Worm (Caenorhabditis elegans) whole organism, L4 larva: ENCODE data around the gene sdz-32.
A peak's percentile ranks its signal among the peaks of the same experiment; 100 is the strongest.

ENCODE experiments used
- D1046.2 ChIP-seq: fragments of 200-800 bp; sonication (Bioruptor generic); IDR thresholded peaks from 2 replicates; pipeline ENCODE4 v1.3.6; 2022; ENCODE audit warnings: missing genetic modification characterization, missing compliant biosample characterization
- F10B5.3 ChIP-seq: sonication (generic microtip); optimal IDR thresholded peaks from 2 replicates; lab custom pipeline; 2016; ENCODE audit warnings: mild to moderate bottlenecking, missing genetic modification characterization, missing compliant biosample characterization
- F26F4.8 ChIP-seq: fragments of 200-800 bp; sonication (Bioruptor generic); conservative IDR thresholded peaks from 2 replicates; pipeline ENCODE4 v1.3.6; 2022; ENCODE audit warnings: missing genetic modification characterization, missing compliant biosample characterization
- F37D6.2 ChIP-seq: sonication (generic microtip); optimal IDR thresholded peaks from 2 replicates; lab custom pipeline; 2016; ENCODE audit warnings: mild to moderate bottlenecking, missing genetic modification characterization, missing compliant biosample characterization
- T20F7.1 ChIP-seq: fragments of 200-800 bp; sonication (Bioruptor generic); optimal IDR thresholded peaks from 2 replicates; lab custom pipeline; 2018; ENCODE audit warnings: mild to moderate bottlenecking, missing genetic modification characterization, missing compliant biosample characterization
- T26A8.4 ChIP-seq: fragments of 200-800 bp; sonication (Bioruptor generic); IDR thresholded peaks from 2 replicates; pipeline ENCODE4 v1.3.6; 2022; ENCODE audit warnings: missing genetic modification characterization, missing compliant biosample characterization
- Y105C5A.15 ChIP-seq: fragments of 200-800 bp; sonication (Bioruptor generic); IDR thresholded peaks from 2 replicates; pipeline ENCODE4 v1.3.6; 2022; ENCODE audit warnings: missing genetic modification characterization, missing compliant biosample characterization
- Y75B8A.6 ChIP-seq: fragments of 200-800 bp; sonication (Bioruptor generic); IDR thresholded peaks from 2 replicates; pipeline ENCODE4 v1.3.6; 2022; ENCODE audit warnings: missing genetic modification reagents, missing genetic modification characterization, missing compliant biosample characterization
- ZK337.2 ChIP-seq: fragments of 200-800 bp; sonication (Bioruptor generic); IDR thresholded peaks from 2 replicates; pipeline ENCODE4 v1.3.6; 2022; ENCODE audit warnings: missing genetic modification reagents, missing genetic modification characterization, missing compliant biosample characterization
- aha-1 ChIP-seq: fragments of 150-350 bp; peaks from one replicate; lab custom pipeline; 2014; ENCODE audit warnings: missing biosample characterization, missing genetic modification characterization
- aly-2 ChIP-seq: sonication (generic microtip); optimal IDR thresholded peaks from 2 replicates; lab custom pipeline; 2018; ENCODE audit warnings: missing biosample characterization, missing genetic modification characterization
- ama-1 ChIP-seq: fragments of 150-350 bp; optimal IDR thresholded peaks from 2 replicates; lab custom pipeline; 2014; ENCODE audit warnings: inconsistent platforms, mixed read lengths
- arid-1 ChIP-seq: fragments of 200-800 bp; sonication (Bioruptor generic); conservative IDR thresholded peaks from 2 replicates; pipeline ENCODE4 v1.3.6; 2022; ENCODE audit warnings: missing genetic modification reagents, missing genetic modification characterization, missing compliant biosample characterization
- ceh-28 ChIP-seq: fragments of 150-350 bp; optimal IDR thresholded peaks from 2 replicates; lab custom pipeline; 2014; ENCODE audit warnings: missing biosample characterization, missing genetic modification reagents, missing genetic modification characterization
- ceh-62 ChIP-seq: sonication (generic microtip); optimal IDR thresholded peaks from 2 replicates; lab custom pipeline; 2017; ENCODE audit warnings: missing biosample characterization, missing genetic modification characterization
- ces-1 ChIP-seq: fragments of 150-350 bp; sonication (generic microtip); optimal IDR thresholded peaks from 4 replicates; lab custom pipeline; 2014; ENCODE audit warnings: missing biosample characterization, missing genetic modification reagents, missing genetic modification characterization
- ctbp-1 ChIP-seq: fragments of 200-800 bp; sonication (Bioruptor generic); IDR thresholded peaks from 2 replicates; pipeline ENCODE4 v1.3.6; 2022; ENCODE audit warnings: missing genetic modification reagents, missing genetic modification characterization, missing compliant biosample characterization
- daf-16 ChIP-seq, 3 experiments: sonication (generic microtip); optimal IDR thresholded peaks; 2 replicates each; lab custom pipeline; 2016 to 2017; ENCODE audit warnings: missing genetic modification characterization in 3 of 3, missing genetic modification reagents in 3 of 3, mild to moderate bottlenecking in 2 of 3, missing compliant biosample characterization in 2 of 3, missing biosample characterization in 1 of 3, moderate library complexity in 1 of 3
- daf-8 ChIP-seq: fragments of 200-800 bp; sonication (Bioruptor generic); IDR thresholded peaks from 2 replicates; pipeline ENCODE4 v1.3.6; 2022; ENCODE audit warnings: missing genetic modification characterization, missing compliant biosample characterization
- egl-27 ChIP-seq: sonication (generic microtip); optimal IDR thresholded peaks from 3 replicates; lab custom pipeline; 2017; ENCODE audit warnings: missing biosample characterization, missing genetic modification reagents, missing genetic modification characterization
- egl-43 ChIP-seq: fragments of 200-800 bp; sonication (Bioruptor generic); IDR thresholded peaks from 2 replicates; pipeline ENCODE4 v1.3.6; 2022; ENCODE audit warnings: missing genetic modification reagents, missing genetic modification characterization, missing compliant biosample characterization
- fkh-10 ChIP-seq: fragments of 150-350 bp; optimal IDR thresholded peaks from 2 replicates; lab custom pipeline; 2014; ENCODE audit warnings: missing biosample characterization, missing genetic modification reagents, missing genetic modification characterization
- gei-8 ChIP-seq: fragments of 200-800 bp; sonication (Bioruptor generic); optimal IDR thresholded peaks from 2 replicates; lab custom pipeline; 2018; ENCODE audit warnings: mild to moderate bottlenecking, missing genetic modification characterization, missing compliant biosample characterization
- hif-1 ChIP-seq, 2 experiments: sonication (generic microtip); optimal IDR thresholded peaks; 2 replicates each; lab custom pipeline; 2016 to 2017; ENCODE audit warnings: missing compliant biosample characterization in 2 of 2, missing genetic modification characterization in 2 of 2, missing genetic modification reagents in 2 of 2, missing genotype in 2 of 2, mild to moderate bottlenecking in 1 of 2
- lin-13 ChIP-seq: fragments of 150-350 bp; optimal IDR thresholded peaks from 2 replicates; lab custom pipeline; 2014; ENCODE audit warnings: missing biosample characterization, missing genetic modification reagents, missing genetic modification characterization
- lin-15B ChIP-seq: fragments of 150-350 bp; sonication (generic microtip); optimal IDR thresholded peaks from 3 replicates; lab custom pipeline; 2014; ENCODE audit warnings: missing biosample characterization, missing genetic modification characterization
- lin-29 ChIP-seq: fragments of 200-800 bp; sonication (Bioruptor generic); IDR thresholded peaks from 2 replicates; pipeline ENCODE4 v1.3.6; 2022; ENCODE audit warnings: missing genetic modification reagents, missing genetic modification characterization, missing compliant biosample characterization
- lin-38 ChIP-seq: fragments of 200-800 bp; sonication (Bioruptor generic); IDR thresholded peaks from 2 replicates; pipeline ENCODE4 v1.3.6; 2022; ENCODE audit warnings: missing genetic modification reagents, missing genetic modification characterization, missing compliant biosample characterization
- madf-5 ChIP-seq, 2 experiments: fragments of 200-800 bp; sonication (Bioruptor generic); IDR thresholded peaks; 2 replicates each; pipeline ENCODE4 v1.3.6; 2022; ENCODE audit warnings: missing compliant biosample characterization in 2 of 2, missing genetic modification characterization in 2 of 2
- madf-9 ChIP-seq: fragments of 200-800 bp; sonication (Bioruptor generic); conservative IDR thresholded peaks from 2 replicates; pipeline ENCODE4 v1.3.6; 2022; ENCODE audit warnings: missing genetic modification reagents, missing genetic modification characterization, missing compliant biosample characterization
- mdt-29 ChIP-seq: fragments of 200-800 bp; sonication (Bioruptor generic); IDR thresholded peaks from 2 replicates; pipeline ENCODE4 v1.3.6; 2022; ENCODE audit warnings: missing genetic modification reagents, missing genetic modification characterization, missing compliant biosample characterization
- mxl-2 ChIP-seq: fragments of 200-800 bp; sonication (Bioruptor generic); conservative IDR thresholded peaks from 2 replicates; pipeline ENCODE4 v1.3.6; 2022; ENCODE audit warnings: missing genetic modification reagents, missing genetic modification characterization, missing compliant biosample characterization
- nhr-102 ChIP-seq: sonication (generic microtip); optimal IDR thresholded peaks from 2 replicates; lab custom pipeline; 2016; ENCODE audit warnings: mild to moderate bottlenecking, missing genetic modification characterization, moderate library complexity, missing compliant biosample characterization
- nhr-11 ChIP-seq: fragments of 150-350 bp; optimal IDR thresholded peaks from 2 replicates; lab custom pipeline; 2014; ENCODE audit warnings: missing biosample characterization, missing genetic modification characterization
- nhr-25 ChIP-seq: sonication (generic microtip); optimal IDR thresholded peaks from 2 replicates; lab custom pipeline; 2017; ENCODE audit warnings: missing genetic modification characterization, mild to moderate bottlenecking, missing compliant biosample characterization, antibody characterized with exemption, moderate library complexity, borderline replicate concordance; ENCODE audit not compliant: insufficient read depth
- nhr-28 ChIP-seq: fragments of 150-350 bp; optimal IDR thresholded peaks from 2 replicates; lab custom pipeline; 2014; ENCODE audit warnings: missing biosample characterization, missing genetic modification characterization
- nhr-41 ChIP-seq: fragments of 200-800 bp; sonication (Bioruptor generic); IDR thresholded peaks from 2 replicates; pipeline ENCODE4 v1.3.6; 2022; ENCODE audit warnings: missing genetic modification reagents, missing genetic modification characterization, missing compliant biosample characterization
- nhr-42 ChIP-seq: fragments of 200-800 bp; sonication (Bioruptor generic); IDR thresholded peaks from 2 replicates; pipeline ENCODE4 v1.3.6; 2022; ENCODE audit warnings: missing genetic modification characterization, missing compliant biosample characterization
- nhr-76 ChIP-seq: fragments of 150-350 bp; optimal IDR thresholded peaks from 2 replicates; lab custom pipeline; 2014; ENCODE audit warnings: missing biosample characterization, missing genetic modification characterization
- pqm-1 ChIP-seq: sonication (generic microtip); optimal IDR thresholded peaks from 2 replicates; lab custom pipeline; 2017; ENCODE audit warnings: missing biosample characterization, missing genetic modification characterization
- set-16 ChIP-seq: fragments of 200-800 bp; sonication (Bioruptor generic); IDR thresholded peaks from 2 replicates; pipeline ENCODE4 v1.3.6; 2022; ENCODE audit warnings: missing genetic modification reagents, missing genetic modification characterization, missing compliant biosample characterization
- snpc-1.2 ChIP-seq: fragments of 200-800 bp; sonication (Bioruptor generic); IDR thresholded peaks from 2 replicates; pipeline ENCODE4 v1.3.6; 2022; ENCODE audit warnings: missing genetic modification reagents, missing genetic modification characterization, missing compliant biosample characterization
- unc-62 ChIP-seq, 3 experiments: fragments of 150-350 bp in 1 of 3; sonication (generic microtip); optimal IDR thresholded peaks in 2 of 3; peaks in 1 of 3; 1 replicate in 1 of 3; 2 replicates in 2 of 3; lab custom pipeline; 2014 to 2017; ENCODE audit warnings: missing biosample characterization in 3 of 3, missing genetic modification characterization in 3 of 3, missing genetic modification reagents in 3 of 3, missing genotype in 1 of 3
- vab-7 ChIP-seq: fragments of 200-800 bp; sonication (Bioruptor generic); IDR thresholded peaks from 2 replicates; pipeline ENCODE4 v1.3.6; 2022; ENCODE audit warnings: missing genetic modification reagents, missing genetic modification characterization, missing compliant biosample characterization
- zfp-2 ChIP-seq: sonication (generic microtip); optimal IDR thresholded peaks from 2 replicates; lab custom pipeline; 2016; ENCODE audit warnings: mild to moderate bottlenecking, missing genetic modification characterization, missing compliant biosample characterization

Gene sdz-32

ce11 chrII:3514631-3515030 is 40.8 kb downstream of the sdz-32 start, which contains the start of gene srz-5:
Gene srz-5 (minus strand): TSS chrII:3514731.
- TF ChIP-seq gei-8 (GFP tag; lab: Kevin White, UChicago) (no peak), ZK337.2 (GFP tag; lab: Robert Waterston, UW) (no peak), T20F7.1 (GFP tag; lab: Kevin White, UChicago) (no peak), snpc-1.2 (GFP tag; lab: Robert Waterston, UW) (no peak), pqm-1 (tag; lab: Kevin White, UChicago) (no peak), nhr-25 (tag; lab: Kevin White, UChicago) (no peak), ctbp-1 (GFP tag; lab: Robert Waterston, UW) (no peak), vab-7 (no peak), nhr-11 (no peak), F26F4.8 (GFP tag; lab: Robert Waterston, UW) (no peak), set-16 (GFP tag; lab: Robert Waterston, UW) (no peak)

DNA sequence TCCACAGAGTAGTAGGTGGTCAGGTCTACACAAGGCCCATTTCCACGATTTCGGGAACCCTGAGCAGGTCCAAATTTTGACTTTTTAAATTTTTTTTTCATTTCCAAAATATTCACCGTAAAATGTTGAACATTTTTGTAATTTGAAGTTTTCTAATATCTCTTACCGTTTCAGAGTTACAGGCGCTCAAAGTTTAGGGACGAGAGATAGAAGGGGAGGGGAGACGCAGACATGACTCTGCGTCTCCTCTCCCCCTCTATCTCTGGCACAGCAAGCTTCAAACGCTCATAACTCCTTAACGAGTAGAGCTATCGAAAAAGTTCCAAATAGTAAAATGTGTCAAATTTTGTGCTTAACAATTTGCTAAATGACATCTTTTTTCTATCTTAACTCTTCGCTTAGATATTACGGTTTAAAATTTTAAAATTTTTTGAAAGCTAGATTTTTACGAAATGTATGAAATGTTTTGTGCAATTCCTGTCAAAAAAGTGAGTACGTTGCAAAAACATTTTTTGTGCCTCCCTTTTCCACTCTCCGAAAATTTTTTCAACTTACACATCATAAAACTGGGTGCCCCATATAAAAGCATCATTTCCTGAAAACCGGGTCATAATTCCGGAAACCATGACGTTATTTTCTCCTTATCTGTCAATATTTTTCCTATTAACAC is 41.7 kb downstream of the sdz-32 start, which contains the start of the genes Y49F6B.14 and clec-125:
Y49F6B.14 (minus strand) TSS at position 101 of the 670 bp plus-strand sequence.
clec-125 (plus strand) TSS at position 620 of the 670 bp plus-strand sequence.
- TF ChIP-seq nhr-102 (tag; lab: Kevin White, UChicago) (no peak), ama-1 (no peak), daf-16 (GFP tag; optimal IDR thresholded peaks at IDR 0.05; lab: Kevin White, UChicago) (no peak), daf-16 (tag; optimal IDR thresholded peaks at IDR 0.05; lab: Kevin White, UChicago) (no peak), lin-13 (no peak), D1046.2 (no peak), lin-15B (tag; lab: Kevin White, UChicago) (no peak), zfp-2 (tag; lab: Kevin White, UChicago) (no peak), aly-2 (tag; lab: Kevin White, UChicago) (no peak), aha-1 (no peak), hif-1 (tag; optimal IDR thresholded peaks at IDR 0.05; lab: Kevin White, UChicago) (no peak), unc-62 (GFP tag; optimal IDR thresholded peaks at IDR 0.05 in 1 of 2; lab: Kevin White, UChicago) (no peak), unc-62 (tag; optimal IDR thresholded peaks at IDR 0.05; lab: Kevin White, UChicago) (no peak), Y75B8A.6 (no peak), F37D6.2 (tag; lab: Kevin White, UChicago) (no peak), vab-7 (no peak)

DNA sequence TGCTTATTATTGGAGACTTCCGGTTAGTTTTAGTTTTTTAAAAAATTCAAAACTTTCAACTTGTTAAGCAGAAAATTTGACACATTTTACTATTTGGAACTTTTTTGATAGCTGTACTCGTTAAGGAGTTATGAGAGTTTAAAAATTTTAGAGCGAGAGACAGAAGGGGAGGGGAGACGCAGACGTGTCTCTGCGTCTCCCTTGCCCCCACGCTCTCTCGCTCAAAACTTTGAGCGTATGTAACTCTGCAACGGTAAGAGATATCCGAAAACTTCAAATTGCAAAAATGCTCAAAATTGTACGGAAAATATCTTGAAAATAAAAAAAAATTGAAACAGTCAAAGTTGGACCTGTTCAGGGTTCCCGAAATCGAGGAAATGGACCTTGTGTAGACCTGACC is 42.3 kb downstream of the sdz-32 start:
- TF ChIP-seq egl-43 (GFP tag; lab: Robert Waterston, UW) (no peak), nhr-41 (GFP tag; lab: Robert Waterston, UW) (no peak), madf-5 (GFP tag; IDR thresholded peaks at IDR 0.05; lab: Robert Waterston, UW) (no peak), madf-9 (no peak), mxl-2 (no peak), Y105C5A.15 (GFP tag; lab: Robert Waterston, UW) (no peak), hif-1 (tag; optimal IDR thresholded peaks at IDR 0.05; lab: Kevin White, UChicago) (no peak), mdt-29 (GFP tag; lab: Robert Waterston, UW) (no peak), lin-29 (GFP tag; lab: Robert Waterston, UW) (no peak), gei-8 (GFP tag; lab: Kevin White, UChicago) (no peak), nhr-76 (no peak)

ce11 chrII:3518961-3519544 is 45.2 kb downstream of the sdz-32 start, which contains the start of gene clec-126:
Gene clec-126 (plus strand): TSS chrII:3519494.
- TF ChIP-seq egl-27 (tag; lab: Kevin White, UChicago) = no peak
- TF ChIP-seq lin-13 = peak; percentile 91
- TF ChIP-seq nhr-28 (tag; lab: Kevin White, UChicago) = peak; percentile 54
- no peak for TF ChIP-seq ceh-28 (tag; lab: Kevin White, UChicago)
- no peak for TF ChIP-seq ceh-62 (tag; lab: Kevin White, UChicago)
- TF ChIP-seq fkh-10 (GFP tag; lab: Kevin White, UChicago) = peak; percentile 30
- TF ChIP-seq T26A8.4 (GFP tag; lab: Robert Waterston, UW) = peak; percentile 80
- TF ChIP-seq ces-1 = no peak
- TF ChIP-seq daf-8 (GFP tag; lab: Robert Waterston, UW) = no peak
- peak; percentile 86 for TF ChIP-seq lin-38
- peak; percentile 48 for TF ChIP-seq F10B5.3 (tag; lab: Kevin White, UChicago)
- no peak; the same call in 1 of the 2 replicates for TF ChIP-seq nhr-42
- TF ChIP-seq snpc-1.2 (GFP tag; lab: Robert Waterston, UW) = peak; percentile 73
- no peak for TF ChIP-seq ama-1
- TF ChIP-seq arid-1 (GFP tag; lab: Robert Waterston, UW) = peak; percentile 31; the same call in 1 of the 2 replicates
